Fruit fly (Drosophila melanogaster) whole organism, embryonic: ENCODE results near the gene Cnep1r2.

ENCODE experiments used
- Adf1 ChIP-seq: fragments of 200-800 bp; sonication (Bioruptor generic); IDR thresholded peaks from 2 replicates; pipeline ENCODE4 v1.3.6; 2022; ENCODE audit warnings: missing biosample characterization, missing genetic modification characterization
- Asciz ChIP-seq: fragments of 200-800 bp; sonication (Bioruptor generic); optimal IDR thresholded peaks from 2 replicates; lab custom pipeline; 2017; ENCODE audit warnings: missing biosample characterization, mild to moderate bottlenecking, missing genetic modification characterization, missing genetic modification reagents
- B-H1 ChIP-seq: fragments of 200-800 bp; sonication (Bioruptor generic); IDR thresholded peaks from 3 replicates; pipeline ENCODE4 v1.3.6; 2022; ENCODE audit warnings: missing biosample characterization, missing genetic modification characterization
- B-H2 ChIP-seq: fragments of 200-800 bp; sonication (Bioruptor generic); optimal IDR thresholded peaks from 2 replicates; lab custom pipeline; 2018; ENCODE audit warnings: missing biosample characterization, mild to moderate bottlenecking, missing genetic modification characterization
- Bgb ChIP-seq: fragments of 200-800 bp; sonication (Bioruptor generic); IDR thresholded peaks from 2 replicates; pipeline ENCODE4 v1.3.6; 2022; ENCODE audit warnings: missing biosample characterization, missing genetic modification characterization; ENCODE audit not compliant: partially characterized antibody
- Blimp-1 ChIP-seq: fragments of 200-800 bp; sonication (Bioruptor generic); optimal IDR thresholded peaks from 3 replicates; lab custom pipeline; 2018; ENCODE audit warnings: missing biosample characterization, missing genetic modification characterization, mild to moderate bottlenecking, moderate library complexity, missing genetic modification reagents
- C15 ChIP-seq: fragments of 200-800 bp; sonication (Bioruptor generic); IDR thresholded peaks from 3 replicates; pipeline ENCODE4 v1.3.6; 2022; ENCODE audit warnings: missing biosample characterization, missing genetic modification characterization
- CG10147 ChIP-seq: fragments of 200-800 bp; sonication (Bioruptor generic); optimal IDR thresholded peaks from 2 replicates; lab custom pipeline; 2019; ENCODE audit warnings: missing biosample characterization, mild to moderate bottlenecking, missing genetic modification characterization, moderate library complexity
- CG1024 ChIP-seq: fragments of 200-800 bp; sonication (Bioruptor generic); IDR thresholded peaks from 2 replicates; pipeline ENCODE4 v1.3.6; 2022; ENCODE audit warnings: missing biosample characterization, missing genetic modification characterization
- CG10366 ChIP-seq: fragments of 200-800 bp; sonication (Bioruptor generic); IDR thresholded peaks from 2 replicates; pipeline ENCODE4 v1.3.6; 2022; ENCODE audit warnings: missing biosample characterization, missing genetic modification characterization
- CG10565 ChIP-seq: fragments of 200-800 bp; sonication (Bioruptor generic); optimal IDR thresholded peaks from 3 replicates; lab custom pipeline; 2016; ENCODE audit warnings: missing biosample characterization, mild to moderate bottlenecking, missing genetic modification characterization
- CG11093 ChIP-seq: fragments of 200-800 bp; sonication (Bioruptor generic); IDR thresholded peaks from 3 replicates; pipeline ENCODE4 v1.3.6; 2022; ENCODE audit warnings: missing biosample characterization, missing genetic modification characterization
- CG11247 ChIP-seq: fragments of 200-800 bp; sonication (Bioruptor generic); IDR thresholded peaks from 2 replicates; pipeline ENCODE4 v1.3.6; 2022; ENCODE audit warnings: missing biosample characterization, missing genetic modification characterization
- CG14860 ChIP-seq: fragments of 200-800 bp; sonication (Bioruptor generic); IDR thresholded peaks from 3 replicates; pipeline ENCODE4 v1.3.6; 2022; ENCODE audit warnings: missing biosample characterization, missing genetic modification characterization; ENCODE audit not compliant: partially characterized antibody
- CG15479 ChIP-seq: fragments of 200-800 bp; sonication (Bioruptor generic); optimal IDR thresholded peaks from 3 replicates; lab custom pipeline; 2019; ENCODE audit warnings: missing biosample characterization, mild to moderate bottlenecking, missing genetic modification characterization, moderate library complexity
- CG1647 ChIP-seq: fragments of 200-800 bp; sonication (Bioruptor generic); optimal IDR thresholded peaks from 3 replicates; lab custom pipeline; 2016; ENCODE audit warnings: missing biosample characterization, missing genetic modification characterization
- CG16863 ChIP-seq: fragments of 200-800 bp; sonication (Bioruptor generic); optimal IDR thresholded peaks from 3 replicates; lab custom pipeline; 2016; ENCODE audit warnings: missing biosample characterization, missing genetic modification characterization
- CG32767 ChIP-seq: fragments of 200-800 bp; sonication (Bioruptor generic); IDR thresholded peaks from 2 replicates; pipeline ENCODE4 v1.3.6; 2022; ENCODE audit warnings: missing biosample characterization, missing genetic modification characterization
- CG34224 ChIP-seq: fragments of 200-800 bp; sonication (Bioruptor generic); IDR thresholded peaks from 3 replicates; pipeline ENCODE4 v1.3.6; 2022; ENCODE audit warnings: missing biosample characterization, missing genetic modification characterization; ENCODE audit not compliant: partially characterized antibody
- CG4328 ChIP-seq: fragments of 200-800 bp; sonication (Bioruptor generic); optimal IDR thresholded peaks from 3 replicates; lab custom pipeline; 2017; ENCODE audit warnings: missing biosample characterization, missing genetic modification reagents, missing genetic modification characterization
- CG8359 ChIP-seq: fragments of 200-800 bp; sonication (Bioruptor generic); optimal IDR thresholded peaks from 2 replicates; lab custom pipeline; 2017; ENCODE audit warnings: missing biosample characterization, mild to moderate bottlenecking, missing genetic modification characterization, borderline replicate concordance
- CG8944 ChIP-seq: fragments of 200-800 bp; sonication (Bioruptor generic); optimal IDR thresholded peaks from 3 replicates; lab custom pipeline; 2016; ENCODE audit warnings: missing biosample characterization, missing genetic modification characterization
- CG9797 ChIP-seq: fragments of 200-800 bp; sonication (Bioruptor generic); optimal IDR thresholded peaks from 3 replicates; lab custom pipeline; 2018; ENCODE audit warnings: missing biosample characterization, mild to moderate bottlenecking, missing genetic modification characterization
- Chrac-16 ChIP-seq: fragments of 200-800 bp; sonication (Bioruptor generic); optimal IDR thresholded peaks from 3 replicates; lab custom pipeline; 2016; ENCODE audit warnings: missing biosample characterization, missing genetic modification characterization
- Dip2 ChIP-seq: fragments of 200-800 bp; sonication (Bioruptor generic); IDR thresholded peaks from 2 replicates; pipeline ENCODE4 v1.3.6; 2022; ENCODE audit warnings: missing biosample characterization, missing genetic modification characterization
- Doc3 ChIP-seq: fragments of 200-800 bp; sonication (Bioruptor generic); IDR thresholded peaks from 3 replicates; pipeline ENCODE4 v1.3.6; 2022; ENCODE audit warnings: missing biosample characterization, missing genetic modification characterization; ENCODE audit not compliant: partially characterized antibody
- Ets65A ChIP-seq: fragments of 200-800 bp; sonication (Bioruptor generic); peaks from one replicate; lab custom pipeline; 2016; ENCODE audit warnings: missing biosample characterization, missing genetic modification characterization
- GATAe ChIP-seq: fragments of 200-800 bp; sonication (Bioruptor generic); conservative IDR thresholded peaks from 2 replicates; pipeline ENCODE4 v1.3.6; 2022; ENCODE audit warnings: missing biosample characterization, missing genetic modification characterization
- Gsc ChIP-seq: fragments of 200-800 bp; sonication (Bioruptor generic); IDR thresholded peaks from 2 replicates; pipeline ENCODE4 v1.3.6; 2022; ENCODE audit warnings: missing biosample characterization, missing genetic modification characterization
- H2.0 ChIP-seq: fragments of 200-800 bp; sonication (Bioruptor generic); IDR thresholded peaks from 2 replicates; pipeline ENCODE4 v1.3.6; 2022; ENCODE audit warnings: missing biosample characterization, missing genetic modification characterization
- HLHmδ ChIP-seq: fragments of 200-800 bp; sonication (Bioruptor generic); optimal IDR thresholded peaks from 2 replicates; lab custom pipeline; 2018; ENCODE audit warnings: missing biosample characterization, mild to moderate bottlenecking, missing genetic modification characterization, moderate library complexity
- MBD-R2 ChIP-seq: fragments of 200-800 bp; sonication (Bioruptor generic); IDR thresholded peaks from 2 replicates; pipeline ENCODE4 v1.3.6; 2022; ENCODE audit warnings: missing biosample characterization, missing genetic modification characterization
- Max ChIP-seq: fragments of 200-800 bp; sonication (Bioruptor generic); optimal IDR thresholded peaks from 2 replicates; lab custom pipeline; 2016; ENCODE audit warnings: missing biosample characterization, mild to moderate bottlenecking, missing genetic modification characterization
- Meics ChIP-seq: fragments of 200-800 bp; sonication (Bioruptor generic); optimal IDR thresholded peaks from 2 replicates; lab custom pipeline; 2017; ENCODE audit warnings: missing biosample characterization, mild to moderate bottlenecking, missing genetic modification characterization
- Mes4 ChIP-seq: fragments of 200-800 bp; sonication (Bioruptor generic); optimal IDR thresholded peaks from 2 replicates; lab custom pipeline; 2016; ENCODE audit warnings: missing biosample characterization, missing genetic modification characterization
- NFAT ChIP-seq: fragments of 200-800 bp; sonication (Bioruptor generic); IDR thresholded peaks from 2 replicates; pipeline ENCODE4 v1.3.6; 2022; ENCODE audit warnings: missing biosample characterization, missing genetic modification characterization
- Nf-YB ChIP-seq: fragments of 200-800 bp; sonication (Bioruptor generic); optimal IDR thresholded peaks from 3 replicates; lab custom pipeline; 2019; ENCODE audit warnings: missing biosample characterization, mild to moderate bottlenecking, missing genetic modification characterization, moderate library complexity
- Xrp1 ChIP-seq: fragments of 200-800 bp; sonication (Bioruptor generic); IDR thresholded peaks from 2 replicates; pipeline ENCODE4 v1.3.6; 2022; ENCODE audit warnings: missing biosample characterization, missing genetic modification characterization
- bigmax ChIP-seq: fragments of 200-800 bp; sonication (Bioruptor generic); optimal IDR thresholded peaks from 2 replicates; lab custom pipeline; 2018; ENCODE audit warnings: missing biosample characterization, mild to moderate bottlenecking, missing genetic modification characterization
- chif ChIP-seq, 2 experiments: fragments of 200-800 bp; sonication (Bioruptor generic); optimal IDR thresholded peaks; 3 replicates each; lab custom pipeline; 2016; ENCODE audit warnings: missing biosample characterization in 2 of 2, missing genetic modification characterization in 2 of 2
- ci ChIP-seq: fragments of 200-800 bp; sonication (Bioruptor generic); IDR thresholded peaks from 3 replicates; pipeline ENCODE4 v1.3.6; 2022; ENCODE audit warnings: missing biosample characterization, missing genetic modification characterization
- dan ChIP-seq: fragments of 200-800 bp; sonication (Bioruptor generic); IDR thresholded peaks from 2 replicates; pipeline ENCODE4 v1.3.6; 2022; ENCODE audit warnings: missing biosample characterization, missing genetic modification characterization
- hbn ChIP-seq: fragments of 200-800 bp; sonication (Bioruptor generic); IDR thresholded peaks from 2 replicates; pipeline ENCODE4 v1.3.6; 2022; ENCODE audit warnings: missing biosample characterization, missing genetic modification characterization; ENCODE audit not compliant: partially characterized antibody
- inv ChIP-seq: fragments of 200-800 bp; sonication (Bioruptor generic); IDR thresholded peaks from 2 replicates; pipeline ENCODE4 v1.3.6; 2022; ENCODE audit warnings: missing biosample characterization, missing genetic modification characterization; ENCODE audit not compliant: partially characterized antibody
- luna ChIP-seq: fragments of 200-800 bp; sonication (Bioruptor generic); optimal IDR thresholded peaks from 2 replicates; lab custom pipeline; 2016; ENCODE audit warnings: missing biosample characterization, missing genetic modification characterization
- mirr ChIP-seq: fragments of 200-800 bp; sonication (Bioruptor generic); optimal IDR thresholded peaks from 3 replicates; lab custom pipeline; 2018; ENCODE audit warnings: missing biosample characterization, mild to moderate bottlenecking, missing genetic modification characterization
- pzg ChIP-seq: fragments of 200-800 bp; sonication (Bioruptor generic); optimal IDR thresholded peaks from 3 replicates; lab custom pipeline; 2018; ENCODE audit warnings: missing biosample characterization, mild to moderate bottlenecking, missing genetic modification characterization, moderate library complexity
- slbo ChIP-seq: fragments of 200-800 bp; sonication (Bioruptor generic); IDR thresholded peaks from 2 replicates; pipeline ENCODE4 v1.3.6; 2022; ENCODE audit warnings: missing biosample characterization, missing genetic modification characterization
- so ChIP-seq: fragments of 200-800 bp; sonication (Bioruptor generic); IDR thresholded peaks from 3 replicates; pipeline ENCODE4 v1.3.6; 2022; ENCODE audit warnings: missing biosample characterization, missing genetic modification characterization
- unc-4 ChIP-seq: fragments of 200-800 bp; sonication (Bioruptor generic); IDR thresholded peaks from 2 replicates; pipeline ENCODE4 v1.3.6; 2022; ENCODE audit warnings: missing biosample characterization, missing genetic modification characterization; ENCODE audit not compliant: partially characterized antibody
- z ChIP-seq: fragments of 200-800 bp; sonication (Bioruptor generic); IDR thresholded peaks from 3 replicates; pipeline ENCODE4 v1.3.6; 2022; ENCODE audit warnings: missing biosample characterization, missing genetic modification characterization

Gene Cnep1r2

dm6 chr3L:10680728-10681306 is 42.9 kb downstream of the Cnep1r2 start (continued):
- no peak for TF ChIP-seq CG4328 (GFP tag; lab: Kevin White, UChicago)
- no peak for TF ChIP-seq CG32767 (GFP tag; lab: Robert Waterston, UW)
- no peak for TF ChIP-seq CG9797
- no peak for TF ChIP-seq bigmax (GFP tag; lab: Kevin White, UChicago)
- no peak for TF ChIP-seq Gsc (GFP tag; lab: Robert Waterston, UW)
- TF ChIP-seq Doc3 (GFP tag; lab: Robert Waterston, UW) = no peak
- TF ChIP-seq CG11093 (GFP tag; lab: Robert Waterston, UW) = no peak
- no peak for TF ChIP-seq chif (GFP tag; optimal IDR thresholded peaks at IDR 0.05; lab: Kevin White, UChicago)
- no peak for TF ChIP-seq hbn (GFP tag; lab: Robert Waterston, UW)
- no peak for TF ChIP-seq GATAe (GFP tag; lab: Robert Waterston, UW)
- TF ChIP-seq CG8359 = no peak
- 0 out of 2 replicates have a peak, but pooled peaks have one; percentile 9 for TF ChIP-seq CG10366 (GFP tag; lab: Robert Waterston, UW)
- TF ChIP-seq CG11247 (GFP tag; lab: Robert Waterston, UW) = no peak; the same call in 1 of the 2 replicates
- TF ChIP-seq Xrp1 = peak; percentile 22; the same call in 1 of the 2 replicates
- no peak for TF ChIP-seq Blimp-1
- TF ChIP-seq Dip2 (GFP tag; lab: Robert Waterston, UW) = no peak
- TF ChIP-seq mirr (GFP tag; lab: Kevin White, UChicago) = peak; percentile 18
- TF ChIP-seq Nf-YB = no peak
- TF ChIP-seq ci (GFP tag; lab: Robert Waterston, UW) = peak; percentile 49; the same call in 1 of the 3 replicates
- TF ChIP-seq Adf1 = no peak; the same call in 1 of the 2 replicates
- no peak for TF ChIP-seq Ets65A (GFP tag; lab: Kevin White, UChicago)
- TF ChIP-seq dan (GFP tag; lab: Robert Waterston, UW) = no peak
- TF ChIP-seq CG34224 (GFP tag; lab: Robert Waterston, UW) = no peak
- TF ChIP-seq CG1647 (GFP tag; lab: Kevin White, UChicago) = no peak
- TF ChIP-seq z = peak; percentile 66; the same call in 1 of the 3 replicates
- no peak for TF ChIP-seq CG10147
- no peak for TF ChIP-seq B-H2 (GFP tag; lab: Kevin White, UChicago)
- TF ChIP-seq Meics (GFP tag; lab: Kevin White, UChicago) = peak; percentile 16
- TF ChIP-seq C15 (GFP tag; lab: Robert Waterston, UW) = no peak
- no peak for TF ChIP-seq Mes4 (GFP tag; lab: Kevin White, UChicago)
- no peak for TF ChIP-seq unc-4 (GFP tag; lab: Robert Waterston, UW)
- TF ChIP-seq CG14860 (GFP tag; lab: Robert Waterston, UW) = no peak
- peak; percentile 26 for TF ChIP-seq HLHmδ (GFP tag; lab: Kevin White, UChicago)
- TF ChIP-seq CG10565 (GFP tag; lab: Kevin White, UChicago) = no peak
- TF ChIP-seq pzg (GFP tag; lab: Kevin White, UChicago) = no peak

dm6 chr3L:10681814-10682213 is 43.9 kb downstream of the Cnep1r2 start:
- TF ChIP-seq luna (GFP tag; lab: Kevin White, UChicago) (no peak), Bgb (peak; percentile 15; the same call in 1 of the 2 replicates), CG16863 (GFP tag; lab: Kevin White, UChicago) (no peak), inv (GFP tag; lab: Robert Waterston, UW) (no peak), so (GFP tag; lab: Robert Waterston, UW) (peak; percentile 31; the same call in 2 of the 3 replicates), Chrac-16 (GFP tag; lab: Kevin White, UChicago) (no peak), NFAT (GFP tag; lab: Robert Waterston, UW) (no peak), CG1024 (GFP tag; lab: Robert Waterston, UW) (no peak), Max (GFP tag; lab: Kevin White, UChicago) (no peak), Asciz (GFP tag; lab: Kevin White, UChicago) (no peak), CG15479 (GFP tag; lab: Kevin White, UChicago) (no peak), MBD-R2 (GFP tag; lab: Robert Waterston, UW) (no peak), hbn (GFP tag; lab: Robert Waterston, UW) (peak; percentile 30; the same call in 1 of the 2 replicates), H2.0 (GFP tag; lab: Robert Waterston, UW) (no peak), slbo (GFP tag; lab: Robert Waterston, UW) (no peak), CG8944 (no peak), B-H1 (GFP tag; lab: Robert Waterston, UW) (no peak)
